Worm (Caenorhabditis elegans) whole organism, L3 larva: ENCODE measurements around the gene JC8.7.
A peak's percentile ranks its signal among the peaks of the same experiment; 100 is the strongest.

ENCODE experiments used
- R02D3.7 ChIP-seq: fragments of 150-350 bp; optimal IDR thresholded peaks from 2 replicates; lab custom pipeline; 2014; ENCODE audit warnings: missing biosample characterization, missing genetic modification characterization
- ZK546.5 ChIP-seq: sonication (generic microtip); optimal IDR thresholded peaks from 2 replicates; lab custom pipeline; 2017; ENCODE audit warnings: missing biosample characterization, missing genetic modification characterization
- aly-2 ChIP-seq: fragments of 150-350 bp; optimal IDR thresholded peaks from 2 replicates; lab custom pipeline; 2014; ENCODE audit warnings: missing biosample characterization, missing genetic modification characterization
- ama-1 ChIP-seq: fragments of 150-350 bp; optimal IDR thresholded peaks from 2 replicates; lab custom pipeline; 2018
- ceh-28 ChIP-seq: fragments of 150-350 bp; optimal IDR thresholded peaks from 2 replicates; lab custom pipeline; 2014; ENCODE audit warnings: missing biosample characterization, missing genetic modification reagents, missing genetic modification characterization
- ceh-82 ChIP-seq: fragments of 150-350 bp; optimal IDR thresholded peaks from 2 replicates; lab custom pipeline; 2014; ENCODE audit warnings: missing biosample characterization, missing genetic modification characterization
- ceh-9 ChIP-seq: sonication (generic microtip); optimal IDR thresholded peaks from 2 replicates; lab custom pipeline; 2018; ENCODE audit warnings: missing biosample characterization, missing genetic modification characterization
- egl-5 ChIP-seq: fragments of 150-350 bp; optimal IDR thresholded peaks from 2 replicates; lab custom pipeline; 2017; ENCODE audit warnings: missing biosample characterization, missing genetic modification reagents, missing genetic modification characterization, inconsistent platforms
- elt-1 ChIP-seq: fragments of 150-350 bp; optimal IDR thresholded peaks from 2 replicates; lab custom pipeline; 2014; ENCODE audit warnings: missing biosample characterization, missing genetic modification characterization
- elt-2 ChIP-seq: sonication (generic microtip); optimal IDR thresholded peaks from 2 replicates; lab custom pipeline; 2016; ENCODE audit warnings: missing genetic modification reagents, mild to moderate bottlenecking, missing genetic modification characterization, missing compliant biosample characterization
- elt-3 ChIP-seq, 3 experiments: fragments of 150-350 bp in 1 of 3; sonication (generic microtip) in 2 of 3; optimal IDR thresholded peaks; 2 replicates in 2 of 3; 4 replicates in 1 of 3; lab custom pipeline; 2014 to 2017; ENCODE audit warnings: missing biosample characterization in 3 of 3, missing genetic modification characterization in 3 of 3
- eor-1 ChIP-seq, 2 experiments: fragments of 150-350 bp; optimal IDR thresholded peaks; 2 replicates each; lab custom pipeline; 2014 to 2018; ENCODE audit warnings: missing biosample characterization in 2 of 2, missing genetic modification characterization in 2 of 2
- fkh-2 ChIP-seq: fragments of 150-350 bp; optimal IDR thresholded peaks from 2 replicates; lab custom pipeline; 2014; ENCODE audit warnings: missing biosample characterization, missing genetic modification reagents, missing genetic modification characterization
- fos-1 ChIP-seq: fragments of 150-350 bp; optimal IDR thresholded peaks from 2 replicates; lab custom pipeline; 2014; ENCODE audit warnings: missing biosample characterization, missing genetic modification characterization
- hmg-11 ChIP-seq: sonication (generic microtip); optimal IDR thresholded peaks from 2 replicates; lab custom pipeline; 2016; ENCODE audit warnings: missing genetic modification characterization, missing compliant biosample characterization
- jun-1 ChIP-seq: fragments of 150-350 bp; optimal IDR thresholded peaks from 2 replicates; lab custom pipeline; 2014; ENCODE audit warnings: missing biosample characterization, missing genetic modification reagents, missing genetic modification characterization
- lin-15B ChIP-seq: fragments of 150-350 bp; optimal IDR thresholded peaks from 2 replicates; lab custom pipeline; 2014; ENCODE audit warnings: missing biosample characterization, missing genetic modification characterization
- lin-39 ChIP-seq: fragments of 150-350 bp; optimal IDR thresholded peaks from 2 replicates; lab custom pipeline; 2018; ENCODE audit warnings: missing biosample characterization, missing genetic modification reagents, missing genetic modification characterization
- lsy-12 ChIP-seq: sonication (generic microtip); optimal IDR thresholded peaks from 2 replicates; lab custom pipeline; 2016; ENCODE audit warnings: mild to moderate bottlenecking, missing genetic modification characterization, missing compliant biosample characterization
- mdl-1 ChIP-seq: fragments of 150-350 bp; optimal IDR thresholded peaks from 2 replicates; lab custom pipeline; 2014; ENCODE audit warnings: missing biosample characterization, missing genetic modification characterization
- mml-1 ChIP-seq: fragments of 150-350 bp; sonication (generic microtip); optimal IDR thresholded peaks from 3 replicates; lab custom pipeline; 2014; ENCODE audit warnings: missing biosample characterization, missing genetic modification characterization
- nfya-1 ChIP-seq: sonication (generic microtip); optimal IDR thresholded peaks from 2 replicates; lab custom pipeline; 2017; ENCODE audit warnings: missing genetic modification characterization, mild to moderate bottlenecking, missing compliant biosample characterization, antibody characterized with exemption, moderate library complexity; ENCODE audit not compliant: insufficient read depth
- nhr-11 ChIP-seq: fragments of 150-350 bp; optimal IDR thresholded peaks from 2 replicates; lab custom pipeline; 2014; ENCODE audit warnings: missing biosample characterization, missing genetic modification characterization
- nhr-12 ChIP-seq: fragments of 150-350 bp; optimal IDR thresholded peaks from 2 replicates; lab custom pipeline; 2014; ENCODE audit warnings: missing biosample characterization, missing genetic modification characterization
- nhr-23 ChIP-seq: fragments of 150-350 bp; optimal IDR thresholded peaks from 2 replicates; lab custom pipeline; 2014; ENCODE audit warnings: missing biosample characterization, missing genetic modification reagents, missing genetic modification characterization
- nhr-237 ChIP-seq: fragments of 150-350 bp; optimal IDR thresholded peaks from 2 replicates; lab custom pipeline; 2014; ENCODE audit warnings: missing biosample characterization, missing genetic modification characterization
- nhr-25 ChIP-seq: sonication (generic microtip); optimal IDR thresholded peaks from 2 replicates; lab custom pipeline; 2017; ENCODE audit warnings: missing biosample characterization, missing genetic modification characterization
- nhr-28 ChIP-seq: fragments of 150-350 bp; optimal IDR thresholded peaks from 2 replicates; lab custom pipeline; 2014; ENCODE audit warnings: missing biosample characterization, missing genetic modification characterization
- nhr-43 ChIP-seq: sonication (generic microtip); optimal IDR thresholded peaks from 2 replicates; lab custom pipeline; 2016; ENCODE audit warnings: mild to moderate bottlenecking, missing genetic modification characterization, missing compliant biosample characterization; ENCODE audit not compliant: poor library complexity, severe bottlenecking
- nhr-77 ChIP-seq: fragments of 150-350 bp; optimal IDR thresholded peaks from 2 replicates; lab custom pipeline; 2014; ENCODE audit warnings: missing biosample characterization, missing genetic modification characterization
- pqm-1 ChIP-seq: fragments of 150-350 bp; optimal IDR thresholded peaks from 2 replicates; lab custom pipeline; 2017; ENCODE audit warnings: missing biosample characterization, missing genetic modification characterization, inconsistent platforms
- skn-1 ChIP-seq: fragments of 150-350 bp; optimal IDR thresholded peaks from 2 replicates; lab custom pipeline; 2014; ENCODE audit warnings: missing biosample characterization, missing genetic modification characterization
- snpc-4 ChIP-seq: fragments of 150-350 bp; optimal IDR thresholded peaks from 2 replicates; lab custom pipeline; 2014; ENCODE audit warnings: missing biosample characterization, missing genetic modification characterization
- tbx-2 ChIP-seq: sonication (generic microtip); optimal IDR thresholded peaks from 2 replicates; lab custom pipeline; 2016; ENCODE audit warnings: mild to moderate bottlenecking, missing genetic modification characterization, missing compliant biosample characterization
- unc-39 ChIP-seq: sonication (generic microtip); optimal IDR thresholded peaks from 4 replicates; lab custom pipeline; 2017; ENCODE audit warnings: missing biosample characterization, missing genetic modification characterization
- zag-1 ChIP-seq: fragments of 150-350 bp; optimal IDR thresholded peaks from 2 replicates; lab custom pipeline; 2014; ENCODE audit warnings: missing biosample characterization, missing genetic modification characterization
- ztf-11 ChIP-seq: fragments of 150-350 bp; optimal IDR thresholded peaks from 2 replicates; lab custom pipeline; 2014; ENCODE audit warnings: missing biosample characterization, missing genetic modification characterization
- ztf-4 ChIP-seq: fragments of 150-350 bp; optimal IDR thresholded peaks from 2 replicates; lab custom pipeline; 2014; ENCODE audit warnings: missing biosample characterization, missing genetic modification characterization

The JC8.7 gene

DNA sequence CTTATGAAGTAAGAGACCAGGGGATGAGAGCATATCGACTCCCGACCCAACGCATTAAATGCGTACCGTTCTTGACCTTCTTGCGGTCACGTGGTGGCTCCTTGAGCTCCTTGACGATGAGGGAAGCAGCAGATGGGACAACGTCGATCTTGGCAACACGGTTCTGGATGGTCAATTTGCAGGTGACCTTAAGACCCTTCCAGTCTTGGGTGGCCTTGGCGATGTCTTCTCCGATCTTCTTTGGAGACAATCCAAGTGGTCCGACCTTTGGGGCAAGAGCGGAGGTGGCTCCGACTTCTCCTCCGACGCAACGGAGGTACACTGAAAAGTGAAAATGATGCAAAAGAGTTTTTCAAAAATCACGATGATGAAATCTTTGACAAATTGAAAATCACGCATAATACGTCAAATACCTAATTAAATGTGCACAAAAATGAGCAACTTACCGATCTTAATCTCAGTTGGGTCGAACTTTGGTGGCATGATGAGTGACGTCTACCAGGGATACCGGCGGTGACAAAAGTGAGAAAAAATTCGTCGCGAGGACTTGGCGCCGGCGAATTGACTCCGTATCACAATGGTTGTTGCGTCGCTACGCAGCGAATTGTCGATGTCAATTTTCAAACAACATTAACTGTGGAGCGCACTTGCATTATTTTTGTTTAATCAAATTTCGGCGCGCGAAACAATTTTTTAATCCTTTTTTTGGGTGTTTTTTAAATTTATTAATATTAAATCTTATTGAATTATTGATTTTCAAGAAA, 6.8 kb upstream of the JC8.7 start, which contains the start of gene rpl-12 (continued):
- peak; percentile 91 for TF ChIP-seq R02D3.7 (tag; lab: Kevin White, UChicago)
- TF ChIP-seq nhr-25 (tag; lab: Kevin White, UChicago), result peak; percentile 99
- TF ChIP-seq nhr-77 (tag; lab: Kevin White, UChicago), result peak; percentile 87
- TF ChIP-seq skn-1 (tag; lab: Kevin White, UChicago), result peak; percentile 96
- TF ChIP-seq ama-1 (lab: Kevin White, UChicago), result peak; percentile 83
- peak; percentile 67 for TF ChIP-seq zag-1
- peak; percentile 91 for TF ChIP-seq hmg-11 (tag; lab: Kevin White, UChicago)
- peak; percentile 69 for TF ChIP-seq fkh-2
- TF ChIP-seq elt-3 (tag; optimal IDR thresholded peaks at IDR 0.05; lab: Kevin White, UChicago), result peak in 2 of 3 experiments; percentile 85 to 91
- peak; percentile 92 for TF ChIP-seq ceh-28 (tag; lab: Kevin White, UChicago)
- peak; percentile 100 for TF ChIP-seq nhr-23
- peak; percentile 98 for TF ChIP-seq jun-1 (tag; lab: Kevin White, UChicago)
- TF ChIP-seq mml-1 (tag; lab: Kevin White, UChicago), result no peak
- TF ChIP-seq ceh-82, result peak; percentile 89
- TF ChIP-seq lin-39 (tag; lab: Kevin White, UChicago), result peak; percentile 100
- TF ChIP-seq nhr-11 (tag; lab: Kevin White, UChicago), result peak; percentile 95
- TF ChIP-seq tbx-2 (tag; lab: Kevin White, UChicago), result peak; percentile 96
- no peak for TF ChIP-seq nhr-237 (tag; lab: Kevin White, UChicago)
- no peak for TF ChIP-seq nhr-12 (tag; lab: Kevin White, UChicago)
- TF ChIP-seq ZK546.5 (tag; lab: Kevin White, UChicago), result peak; percentile 74
- TF ChIP-seq ztf-4, result peak; percentile 90
- no peak for TF ChIP-seq ztf-11
- peak; percentile 99 for TF ChIP-seq lsy-12
- peak; percentile 90 for TF ChIP-seq pqm-1 (tag; lab: Kevin White, UChicago)
- TF ChIP-seq elt-1, result peak; percentile 86
- TF ChIP-seq fos-1 (tag; lab: Kevin White, UChicago), result peak; percentile 75
- no peak for TF ChIP-seq unc-39 (tag; lab: Kevin White, UChicago)

DNA sequence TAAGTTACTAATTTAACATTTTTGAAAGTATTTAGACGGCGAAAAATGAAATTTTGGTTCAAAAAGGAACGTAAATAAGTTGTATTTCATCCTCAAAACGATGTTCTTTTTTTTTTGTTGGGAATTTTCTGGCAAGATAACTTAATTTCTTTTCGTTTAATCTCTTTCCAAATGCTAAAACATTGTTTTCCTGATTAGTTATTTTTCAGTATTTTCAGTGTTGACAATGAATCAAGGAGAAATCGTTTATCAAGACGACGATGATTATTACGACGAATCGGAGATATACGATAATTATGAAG, 6.3 kb upstream of the JC8.7 start, which contains the start of gene lin-54:
Gene lin-54, plus strand, starts transcription at position 203 of the 302 bp plus-strand sequence.
- TF ChIP-seq nhr-28 (tag; lab: Kevin White, UChicago) (no peak), eor-1 (tag; optimal IDR thresholded peaks at IDR 0.05; lab: Kevin White, UChicago) (peak in 1 of 2 experiments; percentile 5)

DNA sequence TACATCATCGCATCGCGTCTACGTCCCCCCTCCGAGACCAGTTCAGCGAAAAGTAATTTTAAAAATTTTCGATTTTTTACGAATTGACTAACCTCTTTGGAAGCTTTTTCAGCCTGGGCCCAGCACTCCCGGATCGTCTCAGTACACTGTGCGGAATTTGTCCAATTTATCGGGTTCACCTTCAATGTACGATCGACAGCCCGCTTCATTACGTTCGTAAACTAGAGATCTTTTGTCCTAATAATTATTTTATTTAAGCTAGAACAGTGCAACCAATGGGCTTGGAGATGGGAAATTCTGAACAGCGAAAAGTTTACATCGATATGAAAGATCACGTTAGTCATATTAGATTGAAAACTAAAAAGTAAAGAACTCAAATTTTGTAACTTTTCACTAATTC, 5.7 kb upstream of the JC8.7 start:
- no peak for TF ChIP-seq fos-1 (tag; lab: Kevin White, UChicago)
- no peak for TF ChIP-seq elt-2
- TF ChIP-seq nhr-77 (tag; lab: Kevin White, UChicago), result no peak
- TF ChIP-seq lin-15B, result no peak
- TF ChIP-seq nhr-11 (tag; lab: Kevin White, UChicago), result no peak
- TF ChIP-seq mdl-1 (tag; lab: Kevin White, UChicago), result no peak
- TF ChIP-seq nhr-12 (tag; lab: Kevin White, UChicago), result no peak
- no peak for TF ChIP-seq nhr-43 (tag; lab: Kevin White, UChicago)

DNA sequence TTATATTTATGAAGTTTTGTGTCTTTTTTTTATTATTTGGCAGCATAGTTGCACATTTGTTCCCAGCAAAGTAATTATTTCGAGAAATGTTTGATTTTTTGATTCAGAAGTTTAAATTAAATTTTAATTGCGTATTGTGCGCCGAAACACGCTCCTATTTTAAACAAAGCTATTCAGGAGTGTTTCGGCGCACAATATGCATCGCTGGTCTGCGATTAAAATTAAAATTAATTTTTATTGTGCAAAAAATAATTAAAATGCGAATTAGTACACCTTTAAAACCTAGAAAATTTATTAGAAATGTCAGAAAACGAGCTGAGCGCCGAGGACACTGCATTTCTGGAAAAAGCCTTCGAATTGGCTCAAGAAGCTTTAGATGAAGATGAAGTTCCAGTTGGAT, 3.7 kb upstream of the JC8.7 start, which contains the start of gene JC8.4:
Gene JC8.4, plus strand, starts transcription at position 301 of the 400 bp plus-strand sequence.
- TF ChIP-seq ztf-4 (no peak), nfya-1 (no peak), pqm-1 (tag; lab: Kevin White, UChicago) (no peak), jun-1 (tag; lab: Kevin White, UChicago) (no peak), egl-5 (tag; lab: Kevin White, UChicago) (no peak), nhr-23 (no peak), ceh-28 (tag; lab: Kevin White, UChicago) (no peak), mdl-1 (tag; lab: Kevin White, UChicago) (no peak), lin-15B (no peak), ceh-9 (tag; lab: Kevin White, UChicago) (no peak), skn-1 (tag; lab: Kevin White, UChicago) (no peak), aly-2 (tag; lab: Kevin White, UChicago) (no peak), nhr-28 (tag; lab: Kevin White, UChicago) (no peak), ZK546.5 (tag; lab: Kevin White, UChicago) (no peak), hmg-11 (tag; lab: Kevin White, UChicago) (no peak), ama-1 (lab: Kevin White, UChicago) (no peak), snpc-4 (tag; lab: Kevin White, UChicago) (no peak)
